Fruit fly (Drosophila melanogaster): Measurements from ENCODE around the gene CG3544.
A peak's percentile ranks its signal among the peaks of the same experiment; 100 is the strongest.

The CG3544 gene

DNA sequence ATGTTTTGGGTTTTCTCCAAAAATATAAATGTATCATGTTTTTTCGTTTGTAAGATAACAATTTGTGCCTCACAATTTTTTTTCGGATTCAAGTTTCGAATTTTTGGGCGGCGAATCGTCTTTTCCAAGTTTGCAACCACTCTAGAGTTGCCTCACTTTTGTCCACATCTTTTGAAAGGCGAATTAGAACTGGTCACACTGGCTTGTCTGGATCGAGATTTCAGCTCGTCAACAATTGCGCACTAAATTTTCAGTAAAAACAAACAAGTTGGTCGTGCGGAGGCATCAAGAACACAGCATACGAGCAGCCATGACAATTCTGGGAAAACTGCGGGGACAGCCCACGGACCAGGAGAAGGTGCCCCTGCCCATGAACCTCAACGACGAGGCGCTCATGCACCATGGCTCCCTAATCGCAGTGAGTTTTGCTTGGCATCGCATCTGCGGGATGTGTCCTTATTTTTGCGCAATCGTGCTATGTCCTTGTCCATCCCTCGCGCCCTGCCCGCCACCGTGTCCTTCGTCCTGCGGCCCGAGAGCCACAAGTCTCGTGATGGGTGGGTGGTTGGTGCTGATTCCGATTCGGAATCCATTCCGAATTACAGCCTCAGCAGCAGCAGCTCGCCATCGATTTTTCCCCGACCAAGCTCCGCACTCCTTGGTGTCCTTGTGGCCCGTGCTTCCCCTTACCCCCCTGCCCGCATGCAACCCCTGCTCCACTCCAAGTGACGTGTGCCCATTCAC is 37.3 kb downstream of the CG3544 start, which contains the start of gene CG3662:
CG3662 (plus strand) TSS at position 48 of the 744 bp plus-strand sequence.
- TF ChIP-seq CG14711 (tag; optimal IDR thresholded peaks at IDR 0.05) (peak; percentile 97), Hr96 (GFP tag; optimal IDR thresholded peaks at IDR 0.05) (peak; percentile 9), CG5204 (GFP tag; optimal IDR thresholded peaks at IDR 0.05) (no peak), bab1 (GFP tag; optimal IDR thresholded peaks at IDR 0.05) (peak; percentile 68), cic (GFP tag; optimal IDR thresholded peaks at IDR 0.05) (no peak), CG7045 (GFP tag; optimal IDR thresholded peaks at IDR 0.05) (no peak), pad (GFP tag; optimal IDR thresholded peaks at IDR 0.05) (no peak), Mnt (GFP tag; optimal IDR thresholded peaks at IDR 0.05) (peak; percentile 30), toe (GFP tag; optimal IDR thresholded peaks at IDR 0.05) (no peak), CG1620 (GFP tag; optimal IDR thresholded peaks at IDR 0.05) (no peak), CG11617 (GFP tag; optimal IDR thresholded peaks at IDR 0.05) (peak; percentile 4), ovo (GFP tag; optimal IDR thresholded peaks at IDR 0.05) (no peak), CG7101 (tag; optimal IDR thresholded peaks at IDR 0.05) (peak; percentile 37), CG12768 (GFP tag; optimal IDR thresholded peaks at IDR 0.05) (peak; percentile 20), CG33017 (tag; optimal IDR thresholded peaks at IDR 0.05) (peak; percentile 14), Crg-1 (GFP tag; optimal IDR thresholded peaks at IDR 0.05) (peak; percentile 10)

DNA sequence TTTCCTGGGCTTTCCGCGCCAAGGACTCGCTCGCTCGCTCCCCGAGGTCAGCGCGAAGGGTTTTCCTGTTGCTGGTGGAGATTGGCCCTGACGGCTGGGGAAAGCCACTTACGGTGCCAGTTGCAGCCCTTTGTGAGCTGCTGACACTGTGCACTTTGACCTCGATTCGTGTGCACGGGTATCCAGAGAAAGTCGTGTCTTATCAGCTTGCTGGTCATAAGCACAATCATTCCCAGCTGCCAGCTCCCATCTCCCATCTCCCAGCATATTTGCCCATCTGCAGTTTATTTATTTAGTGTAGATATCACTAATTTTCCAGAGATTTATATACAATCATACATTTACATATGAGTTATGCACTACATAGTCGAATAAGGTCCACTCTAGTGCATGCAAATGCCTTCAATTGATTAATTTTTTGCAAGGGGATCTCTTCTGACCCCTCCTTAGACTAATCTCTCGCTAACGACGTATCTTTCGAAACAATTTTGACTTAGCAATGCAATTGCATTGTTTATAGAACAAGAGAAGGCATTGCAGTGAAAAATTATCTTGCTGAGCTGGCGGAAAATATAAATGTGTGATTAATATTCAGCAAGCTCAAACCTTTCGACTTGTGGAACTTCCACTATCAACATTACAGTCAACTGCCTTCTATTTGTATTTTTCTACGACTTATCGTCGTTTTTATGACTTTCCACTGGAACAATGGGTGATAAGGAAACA is 38.0 kb downstream of the CG3544 start:
- TF ChIP-seq CG7045 (GFP tag; optimal IDR thresholded peaks at IDR 0.05) = no peak
- TF ChIP-seq tj (GFP tag; optimal IDR thresholded peaks at IDR 0.05) = peak; percentile 93
- peak; percentile 4 for TF ChIP-seq CG7101 (tag; optimal IDR thresholded peaks at IDR 0.05)
- no peak for TF ChIP-seq toe (GFP tag; optimal IDR thresholded peaks at IDR 0.05)
- TF ChIP-seq Crg-1 (GFP tag; optimal IDR thresholded peaks at IDR 0.05) = peak; percentile 16
- TF ChIP-seq CG5204 (GFP tag; optimal IDR thresholded peaks at IDR 0.05) = no peak
- peak; percentile 21 for TF ChIP-seq cic (GFP tag; optimal IDR thresholded peaks at IDR 0.05)

DNA sequence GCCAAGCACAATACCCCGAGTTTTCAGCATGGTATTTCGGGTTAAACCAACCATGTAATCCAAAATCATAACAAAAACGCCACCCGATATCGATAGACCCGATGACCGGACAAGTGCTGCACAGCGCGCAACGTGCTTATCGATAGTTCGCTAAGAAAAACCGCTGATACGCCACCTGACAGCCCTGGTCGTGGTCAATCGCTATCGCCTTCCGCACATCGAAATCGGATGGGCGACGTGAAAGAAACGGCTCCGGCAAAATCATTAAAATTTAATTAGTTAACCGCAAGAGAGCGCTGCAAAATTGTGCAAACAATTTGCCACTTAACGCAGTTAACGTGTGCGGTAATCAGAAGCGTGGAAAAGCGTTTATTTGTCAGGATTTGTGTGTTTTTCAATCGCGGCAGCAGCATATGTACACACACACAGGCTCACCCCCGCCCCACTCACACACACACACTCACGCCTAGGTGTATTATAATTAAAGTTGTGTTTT is 41.7 kb downstream of the CG3544 start, which contains the start of the genes CG3862 and dock:
CG3862 (minus strand) TSS at position 94 of the 496 bp plus-strand sequence.
dock (plus strand) TSS at position 202 of the 496 bp plus-strand sequence.
- TF ChIP-seq pad (GFP tag; optimal IDR thresholded peaks at IDR 0.05) = peak; percentile 62
- peak; percentile 65 for TF ChIP-seq Hr96 (GFP tag; optimal IDR thresholded peaks at IDR 0.05)
- TF ChIP-seq CG33017 (tag; optimal IDR thresholded peaks at IDR 0.05) = peak; percentile 30
- TF ChIP-seq CG7101 (tag; optimal IDR thresholded peaks at IDR 0.05) = peak; percentile 67
- peak; percentile 63 for TF ChIP-seq CG1620 (GFP tag; optimal IDR thresholded peaks at IDR 0.05)
- TF ChIP-seq cnc (optimal IDR thresholded peaks at IDR 0.05) = no peak
- TF ChIP-seq CG5204 (GFP tag; optimal IDR thresholded peaks at IDR 0.05) = no peak
- TF ChIP-seq ovo (GFP tag; optimal IDR thresholded peaks at IDR 0.05) = peak; percentile 56
- peak; percentile 80 for TF ChIP-seq Crg-1 (GFP tag; optimal IDR thresholded peaks at IDR 0.05)
- peak; percentile 83 for TF ChIP-seq CG14711 (tag; optimal IDR thresholded peaks at IDR 0.05)
- TF ChIP-seq bab1 (GFP tag; optimal IDR thresholded peaks at IDR 0.05) = peak; percentile 85
- TF ChIP-seq kay (GFP tag; ENCODE audit: borderline replicate concordance) = no peak
- TF ChIP-seq tj (GFP tag; optimal IDR thresholded peaks at IDR 0.05) = peak; percentile 86
- peak; percentile 87 for TF ChIP-seq Mnt (GFP tag; optimal IDR thresholded peaks at IDR 0.05)
- TF ChIP-seq Clk (GFP tag; optimal IDR thresholded peaks at IDR 0.05) = peak; percentile 51
- peak; percentile 71 for TF ChIP-seq CG12768 (GFP tag; optimal IDR thresholded peaks at IDR 0.05)
- no peak for TF ChIP-seq toe (GFP tag; optimal IDR thresholded peaks at IDR 0.05)
- no peak for TF ChIP-seq CG7045 (GFP tag; optimal IDR thresholded peaks at IDR 0.05)
- TF ChIP-seq CG11617 (GFP tag; optimal IDR thresholded peaks at IDR 0.05) = peak; percentile 43
- peak; percentile 72 for TF ChIP-seq cic (GFP tag; optimal IDR thresholded peaks at IDR 0.05)

DNA sequence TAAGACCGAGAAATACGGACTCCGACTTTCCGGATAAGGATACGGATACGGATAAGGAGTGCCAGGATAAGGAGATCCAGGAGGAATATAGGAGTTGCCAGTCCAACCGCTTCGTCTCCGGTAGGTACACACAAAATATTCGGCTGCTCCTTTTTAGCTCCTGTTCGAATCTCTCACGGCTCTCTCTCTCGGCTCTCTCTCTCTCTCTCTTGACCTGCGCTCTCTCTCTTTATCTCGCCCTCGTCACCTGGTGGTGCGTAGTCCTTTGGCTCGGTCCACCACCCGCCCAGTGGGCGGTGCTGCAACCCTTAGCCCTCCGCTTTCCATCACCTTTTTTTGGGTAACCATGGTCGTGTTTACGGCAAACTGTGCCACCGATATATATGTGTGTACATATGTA is 42.3 kb downstream of the CG3544 start:
- no peak for TF ChIP-seq cnc (optimal IDR thresholded peaks at IDR 0.05)
- no peak for TF ChIP-seq Hr96 (GFP tag; optimal IDR thresholded peaks at IDR 0.05)
- no peak for TF ChIP-seq tj (GFP tag; optimal IDR thresholded peaks at IDR 0.05)
- TF ChIP-seq Clk (GFP tag; optimal IDR thresholded peaks at IDR 0.05) = no peak
- no peak for TF ChIP-seq CG14711 (tag; optimal IDR thresholded peaks at IDR 0.05)
- TF ChIP-seq toe (GFP tag; optimal IDR thresholded peaks at IDR 0.05) = no peak
- TF ChIP-seq CG5204 (GFP tag; optimal IDR thresholded peaks at IDR 0.05) = no peak
- no peak for TF ChIP-seq CG7101 (tag; optimal IDR thresholded peaks at IDR 0.05)
- no peak for TF ChIP-seq Crg-1 (GFP tag; optimal IDR thresholded peaks at IDR 0.05)
- no peak for TF ChIP-seq CG11617 (GFP tag; optimal IDR thresholded peaks at IDR 0.05)
- TF ChIP-seq CG7045 (GFP tag; optimal IDR thresholded peaks at IDR 0.05) = no peak
- no peak for TF ChIP-seq CG33017 (tag; optimal IDR thresholded peaks at IDR 0.05)
- TF ChIP-seq kay (GFP tag; ENCODE audit: borderline replicate concordance) = no peak
- TF ChIP-seq pad (GFP tag; optimal IDR thresholded peaks at IDR 0.05) = no peak
- no peak for TF ChIP-seq CG12768 (GFP tag; optimal IDR thresholded peaks at IDR 0.05)
- TF ChIP-seq Mnt (GFP tag; optimal IDR thresholded peaks at IDR 0.05) = no peak
- TF ChIP-seq CG1620 (GFP tag; optimal IDR thresholded peaks at IDR 0.05) = no peak
- TF ChIP-seq ovo (GFP tag; optimal IDR thresholded peaks at IDR 0.05) = no peak
- no peak for TF ChIP-seq cic (GFP tag; optimal IDR thresholded peaks at IDR 0.05)

DNA sequence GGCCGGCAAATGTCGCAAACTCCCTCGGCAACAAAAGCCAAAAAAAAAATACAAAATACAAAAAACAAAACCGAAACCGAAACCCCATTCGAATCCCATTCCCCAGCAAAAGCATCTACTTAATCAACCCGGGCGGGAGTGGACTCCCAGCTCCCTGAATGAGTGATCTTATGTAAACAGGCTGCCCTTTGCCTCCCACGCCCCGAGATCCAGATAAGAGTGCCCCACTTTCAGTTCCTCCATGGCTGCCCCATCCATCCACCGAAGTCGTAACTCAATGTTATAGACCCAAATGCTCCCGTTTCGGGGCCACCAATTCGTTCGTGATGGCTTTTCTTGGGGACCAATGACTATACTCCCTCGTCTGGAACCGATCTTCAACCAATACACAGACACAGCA is 42.9 kb downstream of the CG3544 start:
- no peak for TF ChIP-seq CG12768 (GFP tag; optimal IDR thresholded peaks at IDR 0.05)
- no peak for TF ChIP-seq CG11617 (GFP tag; optimal IDR thresholded peaks at IDR 0.05)
- no peak for TF ChIP-seq CG5204 (GFP tag; optimal IDR thresholded peaks at IDR 0.05)
- TF ChIP-seq tj (GFP tag; optimal IDR thresholded peaks at IDR 0.05) = no peak
- no peak for TF ChIP-seq cnc (optimal IDR thresholded peaks at IDR 0.05)
- no peak for TF ChIP-seq CG33017 (tag; optimal IDR thresholded peaks at IDR 0.05)
- no peak for TF ChIP-seq CG7045 (GFP tag; optimal IDR thresholded peaks at IDR 0.05)
- no peak for TF ChIP-seq CG1620 (GFP tag; optimal IDR thresholded peaks at IDR 0.05)
- TF ChIP-seq pad (GFP tag; optimal IDR thresholded peaks at IDR 0.05) = no peak
- TF ChIP-seq Hr96 (GFP tag; optimal IDR thresholded peaks at IDR 0.05) = no peak
- TF ChIP-seq CG14711 (tag; optimal IDR thresholded peaks at IDR 0.05) = no peak
- TF ChIP-seq Mnt (GFP tag; optimal IDR thresholded peaks at IDR 0.05) = no peak
- no peak for TF ChIP-seq kay (GFP tag; ENCODE audit: borderline replicate concordance)
